2 worm cellular contexts compared by ENCODE assay signal in the genomic region with DNA sequence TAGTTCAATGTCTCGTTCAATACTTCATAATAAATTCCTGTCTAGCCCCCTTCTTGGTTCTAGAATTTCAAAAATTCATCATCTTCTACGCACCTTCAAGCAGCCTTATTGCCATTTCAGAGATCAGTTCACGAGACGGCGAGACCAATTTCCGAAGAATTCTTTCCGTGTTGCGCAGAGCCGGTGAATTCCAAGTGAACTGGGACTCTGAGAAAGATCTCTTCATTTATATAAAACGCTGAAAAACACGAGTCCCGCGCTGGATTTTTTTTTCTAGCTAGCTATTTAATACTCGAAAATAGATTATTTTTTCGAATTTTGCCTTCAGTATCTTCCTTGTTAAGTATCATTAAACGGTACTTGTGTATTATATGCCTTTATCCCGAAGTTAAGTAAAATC.
TF ChIP-seq lines count a peak whose summit lies in the region.

No protein-coding gene starts in this region.

TF ChIP-seq in whole organism, L1 larva, 84 proteins besides CTCF, POLR2A, EP300 and RAD21:
- TF ChIP-seq ceh-82 (tag; optimal IDR thresholded peaks at IDR 0.05; lab: Kevin White, UChicago) = no peak
- TF ChIP-seq C34B4.2 (tag; optimal IDR thresholded peaks at IDR 0.05; lab: Kevin White, UChicago) = no peak
- no peak for TF ChIP-seq aly-2 (tag; optimal IDR thresholded peaks at IDR 0.05; lab: Kevin White, UChicago)
- TF ChIP-seq Y116A8C.19 (tag; optimal IDR thresholded peaks at IDR 0.05; lab: Kevin White, UChicago; ENCODE audit: borderline replicate concordance) = no peak
- no peak for TF ChIP-seq pag-3 (tag; optimal IDR thresholded peaks at IDR 0.05; lab: Kevin White, UChicago; ENCODE audit: borderline replicate concordance, insufficient read depth)
- TF ChIP-seq aha-1 (tag; optimal IDR thresholded peaks at IDR 0.05; lab: Kevin White, UChicago) = no peak
- no peak for TF ChIP-seq efl-3 (GFP tag; optimal IDR thresholded peaks at IDR 0.05; lab: Kevin White, UChicago)
- no peak for TF ChIP-seq nhr-237 (tag; optimal IDR thresholded peaks at IDR 0.05; lab: Kevin White, UChicago)
- no peak for TF ChIP-seq lin-39 (tag; optimal IDR thresholded peaks at IDR 0.05; lab: Kevin White, UChicago)
- TF ChIP-seq sptf-1 (tag; optimal IDR thresholded peaks at IDR 0.05; lab: Kevin White, UChicago) = no peak
- no peak for TF ChIP-seq nhr-19 (GFP tag; conservative IDR thresholded peaks at IDR 0.05; lab: Robert Waterston, UW)
- no peak for TF ChIP-seq unc-98 (GFP tag; IDR thresholded peaks at IDR 0.05; lab: Robert Waterston, UW)
- TF ChIP-seq alr-1 (tag; optimal IDR thresholded peaks at IDR 0.05; lab: Kevin White, UChicago; ENCODE audit: borderline replicate concordance) = no peak
- TF ChIP-seq nhr-71 (tag; optimal IDR thresholded peaks at IDR 0.05; lab: Kevin White, UChicago) = peak; percentile 57
- TF ChIP-seq unc-86 (tag; optimal IDR thresholded peaks at IDR 0.05; lab: Kevin White, UChicago) = no peak
- no peak for TF ChIP-seq C04F5.9 (tag; optimal IDR thresholded peaks at IDR 0.05; lab: Kevin White, UChicago)
- TF ChIP-seq dpl-1 (GFP tag; optimal IDR thresholded peaks at IDR 0.05; lab: Kevin White, UChicago) = no peak
- no peak for TF ChIP-seq zag-1 (tag; optimal IDR thresholded peaks at IDR 0.05; lab: Kevin White, UChicago)
- TF ChIP-seq F16B12.6 (tag; optimal IDR thresholded peaks at IDR 0.05; lab: Kevin White, UChicago) = no peak
- TF ChIP-seq lin-14 (GFP tag; optimal IDR thresholded peaks at IDR 0.05; lab: Kevin White, UChicago) = peak; percentile 34
- TF ChIP-seq unc-130 (tag; optimal IDR thresholded peaks at IDR 0.05; lab: Kevin White, UChicago) = no peak
- peak; percentile 80 for TF ChIP-seq fkh-8 (tag; optimal IDR thresholded peaks at IDR 0.05; lab: Kevin White, UChicago)
- TF ChIP-seq ceh-63 (GFP tag; optimal IDR thresholded peaks at IDR 0.05; lab: Kevin White, UChicago) = no peak
- TF ChIP-seq nhr-47 (tag; optimal IDR thresholded peaks at IDR 0.05; lab: Kevin White, UChicago) = peak; percentile 10
- TF ChIP-seq tlp-1 (tag; optimal IDR thresholded peaks at IDR 0.05; lab: Kevin White, UChicago) = no peak
- TF ChIP-seq efl-1 (optimal IDR thresholded peaks at IDR 0.05; lab: Kevin White, UChicago) = no peak
- TF ChIP-seq efl-1 (GFP tag; optimal IDR thresholded peaks at IDR 0.05 in 1 of 2; lab: Kevin White, UChicago) = peak in 1 of 2 experiments; percentile 17
- no peak for TF ChIP-seq lsy-2 (tag; optimal IDR thresholded peaks at IDR 0.05; lab: Kevin White, UChicago)
- no peak for TF ChIP-seq elt-2 (tag; optimal IDR thresholded peaks at IDR 0.05; lab: Kevin White, UChicago)
TF ChIP-seq in whole organism, L1 larva: peak in this region for 5.

TF ChIP-seq in whole organism, L4 larva, 104 proteins besides CTCF, POLR2A, EP300 and RAD21:
- TF ChIP-seq nhr-111 (GFP tag; optimal IDR thresholded peaks at IDR 0.05; lab: Kevin White, UChicago) (no peak), aha-1 (tag; lab: Kevin White, UChicago) (peak; percentile 87), lin-15B (tag; optimal IDR thresholded peaks at IDR 0.05; lab: Kevin White, UChicago) (no peak)
